Worm (Caenorhabditis elegans) whole organism, early embryonic: Measurements from ENCODE around the gene Y58A7A.2.

ENCODE experiments used
- B0310.2 ChIP-seq: sonication (generic microtip); optimal IDR thresholded peaks from 2 replicates; lab custom pipeline; 2016; ENCODE audit warnings: mild to moderate bottlenecking, missing genetic modification characterization, missing compliant biosample characterization
- F13C5.2 ChIP-seq: sonication (generic microtip); optimal IDR thresholded peaks from 2 replicates; lab custom pipeline; 2017; ENCODE audit warnings: mild to moderate bottlenecking, missing genetic modification characterization, inconsistent platforms, missing compliant biosample characterization
- aly-1 ChIP-seq: sonication (generic microtip); optimal IDR thresholded peaks from 2 replicates; lab custom pipeline; 2016; ENCODE audit warnings: missing genetic modification characterization, missing compliant biosample characterization
- ama-1 ChIP-seq: fragments of 150-350 bp; optimal IDR thresholded peaks from 2 replicates; lab custom pipeline; 2014
- ceh-13 ChIP-seq: fragments of 200-800 bp; sonication (Bioruptor generic); optimal IDR thresholded peaks from 2 replicates; lab custom pipeline; 2018; ENCODE audit warnings: mild to moderate bottlenecking, missing genetic modification characterization, missing compliant biosample characterization
- ceh-36 ChIP-seq: sonication (generic microtip); optimal IDR thresholded peaks from 2 replicates; lab custom pipeline; 2016; ENCODE audit warnings: missing genetic modification characterization, inconsistent platforms, missing compliant biosample characterization
- ets-7 ChIP-seq: sonication (generic microtip); optimal IDR thresholded peaks from 2 replicates; lab custom pipeline; 2016; ENCODE audit warnings: missing genotype, missing genetic modification characterization, missing compliant biosample characterization
- flt-1 ChIP-seq: fragments of 200-800 bp; sonication (Bioruptor generic); IDR thresholded peaks from 2 replicates; pipeline ENCODE4 v1.3.6; 2022; ENCODE audit warnings: missing genetic modification characterization, missing compliant biosample characterization
- hmbx-1 ChIP-seq: sonication (generic microtip); optimal IDR thresholded peaks from 2 replicates; lab custom pipeline; 2016; ENCODE audit warnings: mild to moderate bottlenecking, missing genetic modification characterization, missing compliant biosample characterization
- hmg-4 ChIP-seq: fragments of 200-800 bp; sonication (Bioruptor generic); optimal IDR thresholded peaks from 2 replicates; lab custom pipeline; 2018; ENCODE audit warnings: mild to moderate bottlenecking, missing genetic modification characterization, missing compliant biosample characterization
- hnd-1 ChIP-seq: sonication (generic microtip); optimal IDR thresholded peaks from 2 replicates; lab custom pipeline; 2016; ENCODE audit warnings: missing genetic modification characterization, missing compliant biosample characterization
- pes-1 ChIP-seq: fragments of 200-800 bp; sonication (Bioruptor generic); IDR thresholded peaks from 2 replicates; pipeline ENCODE4 v1.3.6; 2022; ENCODE audit warnings: missing genetic modification reagents, missing genetic modification characterization, missing compliant biosample characterization
- scrt-1 ChIP-seq: fragments of 200-800 bp; sonication (Bioruptor generic); IDR thresholded peaks from 2 replicates; pipeline ENCODE4 v1.3.6; 2022; ENCODE audit warnings: missing genetic modification characterization, missing compliant biosample characterization
- sea-1 ChIP-seq: fragments of 200-800 bp; sonication (Bioruptor generic); conservative IDR thresholded peaks from 2 replicates; pipeline ENCODE4 v1.3.6; 2022; ENCODE audit warnings: missing genetic modification characterization, missing compliant biosample characterization
- tbx-11 ChIP-seq: fragments of 200-800 bp; sonication (Bioruptor generic); IDR thresholded peaks from 2 replicates; pipeline ENCODE4 v1.3.6; 2022; ENCODE audit warnings: missing genetic modification characterization, missing compliant biosample characterization
- tbx-37 ChIP-seq: fragments of 200-800 bp; sonication (Bioruptor generic); conservative IDR thresholded peaks from 2 replicates; pipeline ENCODE4 v1.3.6; 2022; ENCODE audit warnings: missing genetic modification reagents, missing genetic modification characterization, missing compliant biosample characterization
- tra-4 ChIP-seq: sonication (generic microtip); optimal IDR thresholded peaks from 2 replicates; lab custom pipeline; 2017; ENCODE audit warnings: missing genetic modification characterization, missing compliant biosample characterization

Gene Y58A7A.2

DNA sequence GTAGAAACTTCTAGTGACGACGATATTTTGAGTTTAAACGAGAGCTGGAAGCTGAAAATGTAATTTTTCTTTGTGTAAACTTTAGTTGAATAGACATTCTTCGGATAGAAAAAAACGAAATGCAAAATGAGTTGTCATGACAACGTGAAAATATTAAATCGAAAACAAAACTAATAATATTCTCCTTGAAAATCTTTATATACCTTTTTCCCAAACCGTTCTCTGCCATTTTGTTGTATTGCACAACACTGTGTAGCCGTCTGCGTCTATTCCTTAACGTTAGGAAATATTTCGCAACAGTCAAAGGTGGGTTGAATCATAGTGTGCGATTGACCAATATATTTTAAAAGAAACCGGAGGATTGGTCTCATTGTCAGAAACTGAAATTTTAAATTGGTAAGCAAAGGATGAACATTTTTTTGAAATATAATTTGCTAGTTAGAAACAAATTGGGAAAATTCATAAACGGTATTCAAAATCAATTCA lies 8.9 kb upstream of the Y58A7A.2 start, which contains the start of gene Y58A7A.3:
Gene Y58A7A.3 (minus strand): TSS at position 51 of the 486 bp plus-strand sequence.
- no peak for TF ChIP-seq ama-1
- TF ChIP-seq B0310.2 (tag; lab: Kevin White, UChicago): no peak
- TF ChIP-seq ets-7 (tag; lab: Kevin White, UChicago): no peak
- no peak for TF ChIP-seq ceh-13 (GFP tag; lab: Kevin White, UChicago)
- TF ChIP-seq hmbx-1 (tag; lab: Kevin White, UChicago): no peak
- no peak for TF ChIP-seq tbx-37 (GFP tag; lab: Robert Waterston, UW)
- no peak for TF ChIP-seq tra-4 (tag; lab: Kevin White, UChicago)
- TF ChIP-seq pes-1 (GFP tag; lab: Robert Waterston, UW): no peak
- no peak for TF ChIP-seq tbx-11 (GFP tag; lab: Robert Waterston, UW)
- TF ChIP-seq aly-1 (tag; lab: Kevin White, UChicago): no peak
- no peak for TF ChIP-seq hnd-1 (tag; lab: Kevin White, UChicago)
- TF ChIP-seq flt-1 (GFP tag; lab: Robert Waterston, UW): no peak
- no peak for TF ChIP-seq F13C5.2 (tag; lab: Kevin White, UChicago)
- TF ChIP-seq sea-1 (GFP tag; lab: Robert Waterston, UW): no peak
- no peak for TF ChIP-seq ceh-36
- no peak for TF ChIP-seq hmg-4

- TF ChIP-seq tbx-11 (GFP tag; lab: Robert Waterston, UW) (peak; percentile 88), tbx-37 (GFP tag; lab: Robert Waterston, UW) (peak; percentile 81), sea-1 (GFP tag; lab: Robert Waterston, UW) (peak; percentile 83)
Measured at ce11 chrV:5075343-5075742, 3.4 kb upstream of the Y58A7A.2 start.

- TF ChIP-seq hmg-4: no peak
- TF ChIP-seq ets-7 (tag; lab: Kevin White, UChicago): no peak
- no peak for TF ChIP-seq pes-1 (GFP tag; lab: Robert Waterston, UW)
- no peak for TF ChIP-seq B0310.2 (tag; lab: Kevin White, UChicago)
- no peak for TF ChIP-seq sea-1 (GFP tag; lab: Robert Waterston, UW)
- TF ChIP-seq hmbx-1 (tag; lab: Kevin White, UChicago): no peak
- TF ChIP-seq aly-1 (tag; lab: Kevin White, UChicago): no peak
- TF ChIP-seq tra-4 (tag; lab: Kevin White, UChicago): no peak
- TF ChIP-seq hnd-1 (tag; lab: Kevin White, UChicago): no peak
- TF ChIP-seq flt-1 (GFP tag; lab: Robert Waterston, UW): no peak
Measured at ce11 chrV:5069440-5069839, 2.5 kb downstream of the Y58A7A.2 start, which contains the start of gene Y58A7A.1. TSS of gene Y58A7A.1 (minus strand) at chrV:5069540.

- TF ChIP-seq hmg-4: no peak
- no peak for TF ChIP-seq ama-1
- TF ChIP-seq F13C5.2 (tag; lab: Kevin White, UChicago): no peak
- no peak for TF ChIP-seq ceh-36
- no peak for TF ChIP-seq scrt-1 (GFP tag; lab: Robert Waterston, UW)
- no peak for TF ChIP-seq aly-1 (tag; lab: Kevin White, UChicago)
- no peak for TF ChIP-seq pes-1 (GFP tag; lab: Robert Waterston, UW)
Measured at ce11 chrV:5067390-5067789, 4.6 kb downstream of the Y58A7A.2 start.

DNA sequence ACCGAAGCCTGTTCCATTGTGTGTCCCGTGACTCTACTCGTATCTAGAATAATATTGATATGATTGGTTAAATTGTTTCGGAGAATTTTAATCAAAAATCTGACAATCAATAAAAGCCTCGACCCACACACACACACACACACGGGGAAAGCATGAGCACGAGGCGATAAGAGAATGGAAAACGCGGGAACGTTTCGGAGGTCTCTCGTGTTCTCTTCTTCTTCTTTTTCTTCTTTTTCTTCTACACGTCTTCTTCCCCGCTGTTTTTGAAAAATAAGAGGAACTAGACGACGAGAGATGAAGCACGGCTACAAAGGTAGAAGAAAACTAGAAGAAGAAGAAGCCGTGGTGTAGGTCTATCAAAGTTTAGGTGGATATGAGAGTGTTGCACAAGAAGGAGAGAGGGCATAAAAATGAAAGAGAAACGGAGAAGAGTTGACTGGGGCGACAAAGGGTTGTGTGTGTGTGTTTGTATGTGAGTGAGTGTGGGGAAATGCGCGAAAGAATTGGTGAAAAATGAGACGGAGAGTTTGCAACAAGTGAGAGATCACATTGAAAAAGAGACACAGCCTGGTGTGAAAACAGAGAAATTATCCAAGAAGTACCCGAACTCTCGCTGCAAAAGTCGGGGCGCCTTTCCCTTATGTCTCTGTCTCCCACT lies 7.1 kb downstream of the Y58A7A.2 start, which contains the start of gene mlk-1:
Gene mlk-1 (minus strand): TSS at position 51 of the 661 bp plus-strand sequence.
- TF ChIP-seq tra-4 (tag; lab: Kevin White, UChicago) (no peak), sea-1 (GFP tag; lab: Robert Waterston, UW) (no peak), hnd-1 (tag; lab: Kevin White, UChicago) (no peak), tbx-37 (GFP tag; lab: Robert Waterston, UW) (no peak), tbx-11 (GFP tag; lab: Robert Waterston, UW) (no peak), F13C5.2 (tag; lab: Kevin White, UChicago) (peak; percentile 12)

DNA sequence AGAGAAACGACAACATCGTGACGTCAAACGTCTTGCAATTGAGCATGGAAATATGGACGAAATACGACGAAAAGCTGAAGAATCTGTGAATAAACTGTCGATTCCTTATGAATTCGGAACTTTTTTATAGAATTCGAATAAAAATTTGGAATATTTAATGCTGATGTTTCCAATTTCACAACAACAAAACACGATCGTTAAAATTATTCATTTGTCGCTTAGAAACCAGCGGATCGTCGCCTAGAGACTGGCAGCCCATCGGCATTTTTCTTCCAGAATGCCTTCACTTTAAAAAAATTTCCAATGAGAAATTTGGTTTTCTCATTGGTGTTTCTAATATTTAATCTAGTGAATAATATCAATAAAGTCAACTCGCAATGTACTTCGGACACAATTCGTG lies 18.6 kb downstream of the Y58A7A.2 start, which contains the start of gene cwp-4:
Gene cwp-4 (plus strand): TSS at position 301 of the 400 bp plus-strand sequence.
- TF ChIP-seq hmbx-1 (tag; lab: Kevin White, UChicago): no peak
- TF ChIP-seq tra-4 (tag; lab: Kevin White, UChicago): no peak
- TF ChIP-seq ets-7 (tag; lab: Kevin White, UChicago): no peak
- TF ChIP-seq ceh-13 (GFP tag; lab: Kevin White, UChicago): no peak
- no peak for TF ChIP-seq pes-1 (GFP tag; lab: Robert Waterston, UW)
- no peak for TF ChIP-seq B0310.2 (tag; lab: Kevin White, UChicago)
- no peak for TF ChIP-seq scrt-1 (GFP tag; lab: Robert Waterston, UW)
- no peak for TF ChIP-seq hmg-4
- no peak for TF ChIP-seq tbx-11 (GFP tag; lab: Robert Waterston, UW)

- TF ChIP-seq ceh-36 (no peak), aly-1 (tag; lab: Kevin White, UChicago) (no peak), tbx-11 (GFP tag; lab: Robert Waterston, UW) (no peak), B0310.2 (tag; lab: Kevin White, UChicago) (no peak), flt-1 (GFP tag; lab: Robert Waterston, UW) (no peak), ets-7 (tag; lab: Kevin White, UChicago) (no peak), F13C5.2 (tag; lab: Kevin White, UChicago) (no peak), tbx-37 (GFP tag; lab: Robert Waterston, UW) (no peak), tra-4 (tag; lab: Kevin White, UChicago) (no peak), pes-1 (GFP tag; lab: Robert Waterston, UW) (no peak), hnd-1 (tag; lab: Kevin White, UChicago) (no peak), scrt-1 (GFP tag; lab: Robert Waterston, UW) (no peak), sea-1 (GFP tag; lab: Robert Waterston, UW) (no peak)
Measured at ce11 chrV:5052233-5052632, 19.7 kb downstream of the Y58A7A.2 start, which contains the start of gene K11D12.12. TSS of gene K11D12.12 (plus strand) at chrV:5052261.
